Worm (Caenorhabditis elegans): Measurements from ENCODE around the gene srg-48.

The srg-48 gene

DNA sequence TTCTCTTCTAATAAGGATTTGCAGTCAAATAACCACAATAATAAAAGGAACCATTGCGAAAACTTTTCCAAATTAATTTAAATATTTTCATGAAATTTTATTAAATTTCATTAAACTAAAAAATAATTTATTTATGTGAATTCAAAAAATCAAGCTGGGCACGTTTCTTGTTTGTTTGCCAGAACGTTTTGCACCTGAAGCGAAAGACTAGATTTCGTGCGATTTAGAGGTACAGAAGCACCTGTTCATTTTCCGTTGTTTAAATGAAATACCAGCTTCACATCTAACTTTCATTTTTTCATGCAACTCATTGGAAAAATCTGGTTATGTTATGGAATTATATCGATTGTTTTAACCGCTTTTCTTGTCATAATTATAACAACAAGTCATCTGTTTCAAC, at the start of gene srg-48:
srg-48 (plus strand) TSS at position 301 of the 400 bp plus-strand sequence.
- no peak for TF ChIP-seq mel-28 (tag; optimal IDR thresholded peaks at IDR 0.05; ENCODE audit: borderline replicate concordance)
- TF ChIP-seq ztf-18 (tag; optimal IDR thresholded peaks at IDR 0.05): no peak
- no peak for TF ChIP-seq egl-18 (GFP tag; IDR thresholded peaks at IDR 0.05)
- no peak for TF ChIP-seq Y53G8AR.9 (GFP tag; conservative IDR thresholded peaks at IDR 0.05)
- TF ChIP-seq attf-6 (GFP tag; IDR thresholded peaks at IDR 0.05): no peak
- no peak for TF ChIP-seq nhr-80 (tag; optimal IDR thresholded peaks at IDR 0.05)
- TF ChIP-seq egl-44 (GFP tag; IDR thresholded peaks at IDR 0.05): no peak
- no peak for TF ChIP-seq lsy-27 (tag; optimal IDR thresholded peaks at IDR 0.05; ENCODE audit: borderline replicate concordance, insufficient read depth)
- no peak for TF ChIP-seq T26A5.8 (tag; optimal IDR thresholded peaks at IDR 0.05)
- no peak for TF ChIP-seq hrde-1 (tag; optimal IDR thresholded peaks at IDR 0.05; ENCODE audit: borderline replicate concordance)
- no peak for TF ChIP-seq nhr-90 (tag; optimal IDR thresholded peaks at IDR 0.05)
- no peak for TF ChIP-seq unc-62 (GFP tag; optimal IDR thresholded peaks at IDR 0.05)

ce11 chrIV:7023004-7023403, 49.2 kb upstream of the srg-48 start:
- TF ChIP-seq aptf-3 (GFP tag; IDR thresholded peaks at IDR 0.05) (no peak), hmg-1.2 (GFP tag; IDR thresholded peaks at IDR 0.05) (peak; percentile 85), ceh-79 (tag; optimal IDR thresholded peaks at IDR 0.05) (no peak), B0261.1 (tag; optimal IDR thresholded peaks at IDR 0.05) (no peak), F23B12.7 (tag; optimal IDR thresholded peaks at IDR 0.05; ENCODE audit: insufficient read depth) (no peak), mes-4 (tag; optimal IDR thresholded peaks at IDR 0.05) (no peak), lin-54 (GFP tag; optimal IDR thresholded peaks at IDR 0.05) (no peak), lin-35 (GFP tag; optimal IDR thresholded peaks at IDR 0.05) (peak in 1 of 3 experiments; percentile 17), ekl-4 (GFP tag; IDR thresholded peaks at IDR 0.05) (peak; percentile 46; the same call in 1 of the 2 replicates), unc-62 (GFP tag; optimal IDR thresholded peaks at IDR 0.05) (no peak), ceh-91 (GFP tag; IDR thresholded peaks at IDR 0.05) (no peak), chd-7 (tag; optimal IDR thresholded peaks at IDR 0.05) (no peak), zfh-2 (GFP tag; conservative IDR thresholded peaks at IDR 0.05) (no peak), nfyb-1 (GFP tag; IDR thresholded peaks at IDR 0.05) (no peak), lir-1 (GFP tag; conservative IDR thresholded peaks at IDR 0.05) (no peak), ztf-25 (GFP tag; IDR thresholded peaks at IDR 0.05) (no peak), aptf-2 (GFP tag; conservative IDR thresholded peaks at IDR 0.05) (no peak), dpl-1 (GFP tag; optimal IDR thresholded peaks at IDR 0.05) (no peak), ZK185.1 (tag; optimal IDR thresholded peaks at IDR 0.05; ENCODE audit: poor library complexity, severe bottlenecking) (no peak), ztf-6 (GFP tag; IDR thresholded peaks at IDR 0.05) (no peak), attf-5 (GFP tag; optimal IDR thresholded peaks at IDR 0.05) (peak; percentile 32), ztf-22 (GFP tag; optimal IDR thresholded peaks at IDR 0.05) (no peak), xnd-1 (tag; optimal IDR thresholded peaks at IDR 0.05) (no peak), nhr-27 (tag; optimal IDR thresholded peaks at IDR 0.05) (no peak), Y95B8A.8 (GFP tag; IDR thresholded peaks at IDR 0.05) (no peak), nhr-179 (tag; optimal IDR thresholded peaks at IDR 0.05) (no peak), F33H1.4 (GFP tag; IDR thresholded peaks at IDR 0.05) (no peak), Y53F4B.3 (GFP tag; IDR thresholded peaks at IDR 0.05) (no peak), C06A6.2 (GFP tag; conservative IDR thresholded peaks at IDR 0.05) (no peak), B0035.1 (tag; optimal IDR thresholded peaks at IDR 0.05) (no peak), rec-8 (tag; optimal IDR thresholded peaks at IDR 0.05) (no peak), F10E7.11 (tag; optimal IDR thresholded peaks at IDR 0.05) (no peak), dpff-1 (tag; optimal IDR thresholded peaks at IDR 0.05) (no peak), lin-40 (tag; optimal IDR thresholded peaks at IDR 0.05) (peak; percentile 11), cebp-1 (GFP tag; IDR thresholded peaks at IDR 0.05) (no peak), cebp-1 (tag; optimal IDR thresholded peaks at IDR 0.05) (peak; percentile 39), madf-6 (GFP tag; IDR thresholded peaks at IDR 0.05) (no peak)

Data from whole organism, young adult.